Fruit fly (Drosophila melanogaster) whole organism, embryonic: Measurements from ENCODE around the gene CG5157.

Source experiments
- Blimp-1 ChIP-seq: fragments of 200-800 bp; sonication (Bioruptor generic); optimal IDR thresholded peaks from 3 replicates; lab custom pipeline; 2018; ENCODE audit warnings: missing biosample characterization, missing genetic modification characterization, mild to moderate bottlenecking, moderate library complexity, missing genetic modification reagents
- CG10321 ChIP-seq: fragments of 200-800 bp; sonication (Bioruptor generic); IDR thresholded peaks from 2 replicates; pipeline ENCODE4 v1.3.6; 2022; ENCODE audit warnings: missing biosample characterization, missing genetic modification characterization
- CG10431 ChIP-seq: fragments of 200-800 bp; sonication (Bioruptor generic); optimal IDR thresholded peaks from 3 replicates; lab custom pipeline; 2018; ENCODE audit warnings: missing biosample characterization, mild to moderate bottlenecking, missing genetic modification characterization
- CG12236 ChIP-seq: fragments of 200-800 bp; sonication (Bioruptor generic); optimal IDR thresholded peaks from 2 replicates; lab custom pipeline; 2016; ENCODE audit warnings: missing biosample characterization, missing genetic modification characterization
- CG12769 ChIP-seq: fragments of 200-800 bp; sonication (Bioruptor generic); optimal IDR thresholded peaks from 2 replicates; lab custom pipeline; 2019; ENCODE audit warnings: missing biosample characterization, mild to moderate bottlenecking, missing genetic modification characterization, moderate library complexity
- CG13123 ChIP-seq: fragments of 200-800 bp; sonication (Bioruptor generic); optimal IDR thresholded peaks from 2 replicates; lab custom pipeline; 2016; ENCODE audit warnings: missing biosample characterization, missing genetic modification characterization
- CG14667 ChIP-seq: fragments of 200-800 bp; sonication (Bioruptor generic); IDR thresholded peaks from 2 replicates; pipeline ENCODE4 v1.3.6; 2022; ENCODE audit warnings: missing biosample characterization, missing genetic modification characterization
- CG14710 ChIP-seq: fragments of 200-800 bp; sonication (Bioruptor generic); optimal IDR thresholded peaks from 3 replicates; lab custom pipeline; 2019; ENCODE audit warnings: missing biosample characterization, mild to moderate bottlenecking, missing genetic modification characterization, moderate library complexity
- CG15073 ChIP-seq: fragments of 200-800 bp; sonication (Bioruptor generic); optimal IDR thresholded peaks from 2 replicates; lab custom pipeline; 2016; ENCODE audit warnings: missing biosample characterization, missing genetic modification characterization
- CG16779 ChIP-seq: fragments of 200-800 bp; sonication (Bioruptor generic); IDR thresholded peaks from 2 replicates; pipeline ENCODE4 v1.3.6; 2022; ENCODE audit warnings: missing biosample characterization, missing genetic modification characterization
- CG1832 ChIP-seq: fragments of 200-800 bp; sonication (Bioruptor generic); optimal IDR thresholded peaks from 2 replicates; lab custom pipeline; 2017; ENCODE audit warnings: missing biosample characterization, mild to moderate bottlenecking, missing genetic modification characterization, inconsistent platforms
- CG30431 ChIP-seq: fragments of 200-800 bp; sonication (Bioruptor generic); optimal IDR thresholded peaks from 2 replicates; lab custom pipeline; 2017; ENCODE audit warnings: missing biosample characterization, missing genetic modification characterization
- CG31224 ChIP-seq: fragments of 200-800 bp; sonication (Bioruptor generic); IDR thresholded peaks from 2 replicates; pipeline ENCODE4 v1.3.6; 2022; ENCODE audit warnings: missing biosample characterization, missing genetic modification characterization
- CG3847 ChIP-seq: fragments of 200-800 bp; sonication (Bioruptor generic); IDR thresholded peaks from 2 replicates; pipeline ENCODE4 v1.3.6; 2022; ENCODE audit warnings: missing biosample characterization, missing genetic modification characterization
- CG6254 ChIP-seq: fragments of 200-800 bp; sonication (Bioruptor generic); optimal IDR thresholded peaks from 3 replicates; lab custom pipeline; 2017; ENCODE audit warnings: mild to moderate bottlenecking, missing biosample characterization, missing genetic modification reagents, missing genetic modification characterization
- CG7928 ChIP-seq: fragments of 200-800 bp; sonication (Bioruptor generic); optimal IDR thresholded peaks from 2 replicates; lab custom pipeline; 2017; ENCODE audit warnings: missing biosample characterization, mild to moderate bottlenecking, missing genetic modification characterization
- CG8359 ChIP-seq: fragments of 200-800 bp; sonication (Bioruptor generic); optimal IDR thresholded peaks from 2 replicates; lab custom pipeline; 2017; ENCODE audit warnings: missing biosample characterization, mild to moderate bottlenecking, missing genetic modification characterization, borderline replicate concordance
- CG8478 ChIP-seq: fragments of >200 bp; optimal IDR thresholded peaks from 2 replicates; lab custom pipeline; 2018
- CG9727 ChIP-seq: fragments of 200-800 bp; sonication (Bioruptor generic); optimal IDR thresholded peaks from 3 replicates; lab custom pipeline; 2017; ENCODE audit warnings: missing biosample characterization, mild to moderate bottlenecking, missing genetic modification characterization
- CG9797 ChIP-seq: fragments of 200-800 bp; sonication (Bioruptor generic); optimal IDR thresholded peaks from 3 replicates; lab custom pipeline; 2018; ENCODE audit warnings: missing biosample characterization, mild to moderate bottlenecking, missing genetic modification characterization
- Dad ChIP-seq: fragments of 200-800 bp; sonication (Bioruptor generic); optimal IDR thresholded peaks from 3 replicates; lab custom pipeline; 2016; ENCODE audit warnings: missing biosample characterization, missing genetic modification characterization
- Doc2 ChIP-seq: fragments of 200-800 bp; sonication (Bioruptor generic); IDR thresholded peaks from 2 replicates; pipeline ENCODE4 v1.3.6; 2022; ENCODE audit warnings: missing biosample characterization, missing genetic modification characterization
- Gsc ChIP-seq: fragments of 200-800 bp; sonication (Bioruptor generic); IDR thresholded peaks from 2 replicates; pipeline ENCODE4 v1.3.6; 2022; ENCODE audit warnings: missing biosample characterization, missing genetic modification characterization
- Lim3 ChIP-seq: fragments of 200-800 bp; sonication (Bioruptor generic); IDR thresholded peaks from 2 replicates; pipeline ENCODE4 v1.3.6; 2022; ENCODE audit warnings: missing biosample characterization, missing genetic modification characterization
- Lpt ChIP-seq: fragments of >200 bp; optimal IDR thresholded peaks from 2 replicates; lab custom pipeline; 2018; ENCODE audit warnings: missing biosample characterization, missing genetic modification characterization
- Med ChIP-seq: fragments of 200-800 bp; sonication (Bioruptor generic); peaks from one replicate; lab custom pipeline; 2016; ENCODE audit warnings: missing biosample characterization, missing genetic modification characterization, mild to moderate bottlenecking, inconsistent platforms, moderate library complexity
- Mrtf ChIP-seq: fragments of 200-800 bp; sonication (Bioruptor generic); IDR thresholded peaks from 3 replicates; pipeline ENCODE4 v1.3.6; 2022; ENCODE audit warnings: missing biosample characterization, missing genetic modification characterization
- NC2β ChIP-seq: fragments of 200-800 bp; sonication (Bioruptor generic); optimal IDR thresholded peaks from 2 replicates; lab custom pipeline; 2016; ENCODE audit warnings: missing biosample characterization, missing genetic modification characterization
- Nf-YC ChIP-seq: fragments of 200-800 bp; optimal IDR thresholded peaks from 3 replicates; lab custom pipeline; 2019; ENCODE audit warnings: missing biosample characterization, mild to moderate bottlenecking, missing genetic modification characterization, moderate library complexity
- Rfx ChIP-seq: fragments of 200-800 bp; sonication (Bioruptor generic); IDR thresholded peaks from 2 replicates; pipeline ENCODE4 v1.3.6; 2022; ENCODE audit warnings: missing biosample characterization, missing genetic modification characterization
- YL-1 ChIP-seq: fragments of 200-800 bp; sonication (Bioruptor generic); optimal IDR thresholded peaks from 3 replicates; lab custom pipeline; 2017; ENCODE audit warnings: missing biosample characterization, mild to moderate bottlenecking, missing genetic modification characterization
- ac ChIP-seq: fragments of 200-800 bp; sonication (Bioruptor generic); optimal IDR thresholded peaks from 3 replicates; lab custom pipeline; 2017; ENCODE audit warnings: missing biosample characterization, mild to moderate bottlenecking, missing genetic modification characterization
- ara ChIP-seq: fragments of 200-800 bp; sonication (Bioruptor generic); IDR thresholded peaks from 2 replicates; pipeline ENCODE4 v1.3.6; 2022; ENCODE audit warnings: missing biosample characterization, missing genetic modification characterization
- ase ChIP-seq: fragments of 200-800 bp; sonication (Bioruptor generic); IDR thresholded peaks from 3 replicates; pipeline ENCODE4 v1.3.6; 2022; ENCODE audit warnings: missing biosample characterization, missing genetic modification characterization
- bsh ChIP-seq, 2 experiments: fragments of 200-800 bp; sonication (Bioruptor generic); optimal IDR thresholded peaks; 2 replicates each; lab custom pipeline; 2017 to 2018; ENCODE audit warnings: mild to moderate bottlenecking in 2 of 2, missing biosample characterization in 2 of 2, missing genetic modification characterization in 2 of 2, moderate library complexity in 1 of 2
- crc ChIP-seq: fragments of 200-800 bp; sonication (Bioruptor generic); optimal IDR thresholded peaks from 2 replicates; lab custom pipeline; 2016; ENCODE audit warnings: missing biosample characterization, missing genetic modification characterization
- da ChIP-seq: fragments of 200-800 bp; sonication (Bioruptor generic); optimal IDR thresholded peaks from 2 replicates; lab custom pipeline; 2016; ENCODE audit warnings: missing biosample characterization, missing genetic modification characterization
- exex ChIP-seq: fragments of 200-800 bp; sonication (Bioruptor generic); optimal IDR thresholded peaks from 4 replicates; lab custom pipeline; 2018; ENCODE audit warnings: missing biosample characterization, mild to moderate bottlenecking, missing genetic modification characterization, moderate library complexity
- ftz-f1 ChIP-seq: fragments of 200-800 bp; sonication (Bioruptor generic); optimal IDR thresholded peaks from 2 replicates; lab custom pipeline; 2016; ENCODE audit warnings: missing biosample characterization, missing genetic modification characterization
- grau ChIP-seq: fragments of 200-800 bp; optimal IDR thresholded peaks from 3 replicates; lab custom pipeline; 2019; ENCODE audit warnings: missing biosample characterization, mild to moderate bottlenecking, missing genetic modification characterization, moderate library complexity
- kah ChIP-seq: fragments of 200-800 bp; sonication (Bioruptor generic); optimal IDR thresholded peaks from 2 replicates; lab custom pipeline; 2018; ENCODE audit warnings: missing biosample characterization, mild to moderate bottlenecking, missing genetic modification characterization
- kni ChIP-seq: fragments of 200-800 bp; sonication (Bioruptor generic); optimal IDR thresholded peaks from 3 replicates; lab custom pipeline; 2017; ENCODE audit warnings: mild to moderate bottlenecking, missing biosample characterization, missing genetic modification reagents, missing genetic modification characterization
- mam ChIP-seq: fragments of 200-800 bp; sonication (Bioruptor generic); optimal IDR thresholded peaks from 3 replicates; lab custom pipeline; 2016; ENCODE audit warnings: missing biosample characterization, missing genetic modification characterization
- nmo ChIP-seq: fragments of 200-800 bp; sonication (Bioruptor generic); optimal IDR thresholded peaks from 2 replicates; lab custom pipeline; 2018; ENCODE audit warnings: missing biosample characterization, mild to moderate bottlenecking, missing genetic modification characterization, moderate library complexity
- sens ChIP-seq: fragments of 200-800 bp; sonication (Bioruptor generic); peaks from one replicate; lab custom pipeline; 2016; ENCODE audit warnings: missing biosample characterization, missing genetic modification characterization
- sug ChIP-seq: fragments of 200-800 bp; optimal IDR thresholded peaks from 2 replicates; lab custom pipeline; 2019; ENCODE audit warnings: missing biosample characterization, mild to moderate bottlenecking, missing genetic modification characterization, moderate library complexity
- ttk ChIP-seq: fragments of 200-800 bp; sonication (Bioruptor generic); IDR thresholded peaks from 2 replicates; pipeline ENCODE4 v2.1.2; 2022; ENCODE audit warnings: missing biosample characterization, missing genetic modification characterization
- zen2 ChIP-seq: fragments of 200-800 bp; sonication (Bioruptor generic); IDR thresholded peaks from 3 replicates; pipeline ENCODE4 v1.3.6; 2022; ENCODE audit warnings: missing biosample characterization, missing genetic modification characterization; ENCODE audit not compliant: partially characterized antibody
- zfh1 ChIP-seq: fragments of 200-800 bp; sonication (Bioruptor generic); IDR thresholded peaks from 3 replicates; pipeline ENCODE4 v1.3.6; 2022; ENCODE audit warnings: missing biosample characterization, missing genetic modification characterization

The CG5157 gene

DNA sequence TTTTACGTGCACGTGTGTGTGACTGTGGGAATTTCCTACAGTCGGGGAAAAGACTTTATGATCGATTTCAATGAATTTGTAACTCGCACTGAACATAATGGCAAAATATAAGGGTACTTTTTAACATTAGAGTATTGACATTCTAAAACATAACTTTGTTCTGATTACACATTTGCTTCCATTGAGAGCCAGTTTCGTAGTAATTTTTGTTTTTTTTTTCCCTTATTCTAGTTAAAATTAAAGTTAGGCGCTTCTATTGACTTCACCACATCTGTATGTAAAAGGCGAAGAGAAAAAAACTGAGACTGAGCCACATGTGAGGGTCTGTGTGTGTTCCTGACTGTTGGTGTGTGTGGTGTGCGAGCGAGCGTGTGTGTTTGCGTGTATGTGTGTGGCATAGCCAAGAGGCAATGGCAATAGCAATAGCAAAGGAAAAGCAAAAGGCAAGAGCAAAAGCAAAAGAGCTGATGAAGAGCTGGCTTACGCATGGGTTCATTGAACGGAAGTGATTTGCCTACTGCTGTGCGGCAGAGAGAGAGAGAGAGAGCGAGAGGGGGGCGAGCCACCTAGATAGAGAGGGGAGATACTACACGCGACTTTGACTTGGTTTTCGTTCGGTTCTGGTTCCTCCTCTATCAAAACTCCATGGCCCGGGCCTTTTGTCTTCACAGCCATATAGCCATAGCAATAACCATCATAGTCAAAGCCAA lies 24.3 kb upstream of the CG5157 start (continued):
- TF ChIP-seq CG14710 (peak; percentile 54), da (GFP tag; lab: Kevin White, UChicago) (no peak), CG16779 (GFP tag; lab: Robert Waterston, UW) (no peak), kah (GFP tag; lab: Kevin White, UChicago) (peak; percentile 27), bsh (GFP tag; optimal IDR thresholded peaks at IDR 0.05; lab: Kevin White, UChicago) (peak; percentile 75 to 78)

DNA sequence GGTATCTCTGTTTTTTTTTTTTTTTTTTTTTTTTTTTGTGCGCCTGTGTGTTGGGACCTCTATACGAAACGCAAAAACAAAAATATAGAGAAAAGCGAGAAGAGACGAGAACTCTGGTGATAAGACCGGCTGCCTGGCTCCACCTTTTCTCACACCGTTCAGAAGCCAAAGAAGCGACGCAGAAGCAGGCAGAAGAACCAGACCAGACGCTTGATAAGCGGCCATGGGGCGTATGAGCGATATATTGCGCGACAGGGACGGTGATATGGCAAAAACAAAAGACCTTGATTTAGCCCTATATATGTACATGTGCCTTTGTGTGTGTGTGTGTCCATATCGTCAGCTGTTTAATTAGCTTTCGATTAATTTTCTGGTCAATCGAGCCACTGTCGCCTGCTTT lies 23.5 kb upstream of the CG5157 start:
- no peak for TF ChIP-seq zfh1 (GFP tag; lab: Robert Waterston, UW)
- TF ChIP-seq CG13123 (GFP tag; lab: Kevin White, UChicago): no peak
- no peak for TF ChIP-seq Blimp-1 (GFP tag; lab: Kevin White, UChicago)
- TF ChIP-seq Doc2 (GFP tag; lab: Robert Waterston, UW): no peak
- TF ChIP-seq sens (GFP tag; lab: Kevin White, UChicago): peak; percentile 12
- no peak for TF ChIP-seq CG9797
- no peak for TF ChIP-seq YL-1 (GFP tag; lab: Kevin White, UChicago)
- no peak for TF ChIP-seq CG6254 (GFP tag; lab: Kevin White, UChicago)
- 0 out of 3 replicates have a peak, but pooled peaks have one; percentile 7 for TF ChIP-seq zen2 (GFP tag; lab: Robert Waterston, UW)
- TF ChIP-seq CG10431 (GFP tag; lab: Kevin White, UChicago): peak; percentile 26
- no peak for TF ChIP-seq CG31224 (GFP tag; lab: Robert Waterston, UW)
- TF ChIP-seq Nf-YC (tag; lab: Kevin White, UChicago): no peak
- TF ChIP-seq exex (tag; lab: Kevin White, UChicago): peak; percentile 73
- TF ChIP-seq Dad (GFP tag; lab: Kevin White, UChicago): no peak
- TF ChIP-seq CG10321 (GFP tag; lab: Robert Waterston, UW): 0 out of 2 replicates have a peak, but pooled peaks have one; percentile 9
- TF ChIP-seq CG9727 (GFP tag; lab: Kevin White, UChicago): no peak
- no peak for TF ChIP-seq mam (GFP tag; lab: Kevin White, UChicago)
- no peak for TF ChIP-seq kni (GFP tag; lab: Kevin White, UChicago)
- no peak for TF ChIP-seq ara (GFP tag; lab: Robert Waterston, UW)
- peak; percentile 31 for TF ChIP-seq sug (tag; lab: Kevin White, UChicago)
- no peak for TF ChIP-seq CG15073
- no peak for TF ChIP-seq ase
- no peak for TF ChIP-seq Gsc
- TF ChIP-seq CG30431 (GFP tag; lab: Kevin White, UChicago): no peak
- TF ChIP-seq Lim3: no peak
- TF ChIP-seq ttk (GFP tag; lab: Robert Waterston, UW): no peak
- TF ChIP-seq ftz-f1 (GFP tag; lab: Kevin White, UChicago): peak; percentile 45
- TF ChIP-seq Med (GFP tag; lab: Kevin White, UChicago): peak; percentile 21
- TF ChIP-seq grau: no peak
- no peak for TF ChIP-seq Lpt
- no peak for TF ChIP-seq CG8359
- no peak for TF ChIP-seq Rfx (GFP tag; lab: Robert Waterston, UW)
- TF ChIP-seq, all 482 proteins: peak for 8

DNA sequence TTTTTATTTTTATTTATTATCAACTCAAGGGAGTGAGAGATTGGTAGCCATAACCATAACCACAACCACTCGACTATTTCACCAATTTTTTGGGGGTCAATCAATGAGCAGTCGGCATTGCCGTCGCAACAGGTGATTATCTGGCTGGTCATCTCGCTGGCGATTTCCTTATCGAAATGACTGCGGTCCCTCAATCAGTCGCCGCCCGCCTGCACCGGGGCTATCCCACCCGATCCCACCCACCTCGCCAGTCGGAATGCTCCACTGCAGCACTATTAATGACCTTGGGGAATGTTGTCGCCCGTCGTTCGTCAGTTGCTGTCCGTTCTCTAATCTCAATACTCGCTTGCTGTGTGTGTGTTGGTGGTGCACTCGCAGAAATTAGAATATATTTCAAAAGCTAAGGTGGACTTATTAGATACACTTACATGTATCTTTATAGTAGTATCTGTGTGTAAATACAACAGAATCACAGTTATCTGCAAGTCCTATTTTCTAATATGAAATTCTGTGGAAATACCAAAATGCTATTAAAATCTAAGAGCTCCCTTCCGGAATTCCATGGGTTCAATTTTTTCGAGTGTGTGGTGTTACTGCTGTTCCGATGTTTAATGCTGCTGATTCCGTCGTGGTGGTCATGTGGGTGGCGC lies 22.9 kb upstream of the CG5157 start:
- TF ChIP-seq CG8478 (lab: Kevin White, UChicago) (no peak), CG7928 (GFP tag; lab: Kevin White, UChicago) (peak; percentile 15), CG14667 (GFP tag; lab: Robert Waterston, UW) (no peak), CG1832 (GFP tag; lab: Kevin White, UChicago) (no peak), nmo (GFP tag; lab: Kevin White, UChicago) (peak; percentile 69), NC2β (GFP tag; lab: Kevin White, UChicago) (peak; percentile 1), ac (GFP tag; lab: Kevin White, UChicago) (no peak), crc (peak; percentile 37), CG12769 (tag; lab: Kevin White, UChicago) (peak; percentile 70), CG12236 (GFP tag; lab: Kevin White, UChicago) (peak; percentile 16), Mrtf (GFP tag; lab: Robert Waterston, UW) (0 out of 3 replicates have a peak, but pooled peaks have one; percentile 23), CG3847 (peak; percentile 66)
